Fruit fly (Drosophila melanogaster): ENCODE measurements around the gene CG2993.

The CG2993 gene

DNA sequence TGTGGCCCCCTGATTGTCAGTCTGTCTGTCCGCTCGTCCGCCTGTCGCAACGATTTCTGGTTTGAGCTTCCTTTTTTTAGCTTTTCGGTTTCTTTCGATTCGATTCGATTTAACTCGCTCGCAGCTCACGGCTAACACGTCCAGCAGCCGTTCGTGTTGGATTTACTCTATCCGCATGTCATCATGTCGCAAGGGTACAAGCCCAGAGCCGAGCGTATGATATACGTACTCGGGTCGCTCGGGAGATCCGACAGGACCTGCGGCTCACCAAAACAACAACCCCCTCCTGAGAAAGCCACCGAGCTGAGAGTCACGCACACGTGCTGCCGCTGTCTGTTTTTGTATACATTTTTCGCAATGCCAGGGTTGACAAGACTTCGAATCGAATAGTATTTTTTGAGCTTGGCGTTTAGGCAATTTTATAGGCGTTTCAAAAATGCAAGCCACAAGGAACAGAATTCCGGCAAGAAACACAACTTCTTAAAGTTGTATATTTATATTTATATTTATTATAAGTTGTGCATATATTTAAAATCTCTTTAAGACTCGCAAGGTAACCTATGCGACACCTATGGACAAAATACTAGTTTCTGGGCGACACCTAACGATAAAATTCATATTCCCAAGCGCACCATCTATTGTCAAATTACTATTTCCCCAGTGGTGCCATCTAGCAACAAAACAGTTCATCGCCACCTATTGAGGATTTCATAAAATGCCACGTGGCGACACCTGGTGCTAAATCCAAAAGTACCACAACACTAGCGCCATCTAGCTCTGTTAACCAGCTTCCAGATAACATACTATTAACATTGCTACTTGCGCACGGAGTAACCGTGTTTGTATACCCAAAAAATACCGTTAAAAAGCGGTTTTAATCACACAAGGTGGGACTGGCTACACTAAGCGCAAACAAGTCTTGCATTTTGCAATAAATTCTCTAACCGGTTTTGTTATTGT, at the start of gene CG2993, which contains the start of gene sgll:
Gene CG2993, minus strand, starts transcription at position 353 of the 960 bp plus-strand sequence.
Gene sgll, plus strand, starts transcription at position 871 of the 960 bp plus-strand sequence.
- peak; percentile 29 for TF ChIP-seq CG17801 (GFP tag; optimal IDR thresholded peaks at IDR 0.05; ENCODE audit: partially characterized antibody)

DNA sequence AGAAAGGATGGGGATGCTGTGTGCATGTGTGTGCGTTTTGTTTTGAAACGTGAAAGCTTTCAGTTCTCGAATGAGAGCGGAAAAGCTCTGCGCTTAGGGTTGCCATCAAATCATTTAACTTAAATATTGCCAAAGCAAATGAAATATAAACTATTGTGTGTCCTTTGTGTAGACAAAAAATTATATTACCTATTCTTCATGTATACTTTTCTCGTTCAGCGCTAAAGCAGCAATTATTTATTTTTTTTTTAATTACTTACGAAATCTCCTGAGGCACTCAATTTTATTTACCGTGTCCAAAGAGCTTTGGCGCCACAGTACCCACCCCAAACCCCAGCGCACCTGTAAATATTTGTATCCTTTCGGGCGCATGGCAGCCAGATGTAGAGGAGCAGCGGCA, 11.7 kb upstream of the CG2993 start:
- TF ChIP-seq CG17801 (GFP tag; optimal IDR thresholded peaks at IDR 0.05; ENCODE audit: partially characterized antibody) = no peak

DNA sequence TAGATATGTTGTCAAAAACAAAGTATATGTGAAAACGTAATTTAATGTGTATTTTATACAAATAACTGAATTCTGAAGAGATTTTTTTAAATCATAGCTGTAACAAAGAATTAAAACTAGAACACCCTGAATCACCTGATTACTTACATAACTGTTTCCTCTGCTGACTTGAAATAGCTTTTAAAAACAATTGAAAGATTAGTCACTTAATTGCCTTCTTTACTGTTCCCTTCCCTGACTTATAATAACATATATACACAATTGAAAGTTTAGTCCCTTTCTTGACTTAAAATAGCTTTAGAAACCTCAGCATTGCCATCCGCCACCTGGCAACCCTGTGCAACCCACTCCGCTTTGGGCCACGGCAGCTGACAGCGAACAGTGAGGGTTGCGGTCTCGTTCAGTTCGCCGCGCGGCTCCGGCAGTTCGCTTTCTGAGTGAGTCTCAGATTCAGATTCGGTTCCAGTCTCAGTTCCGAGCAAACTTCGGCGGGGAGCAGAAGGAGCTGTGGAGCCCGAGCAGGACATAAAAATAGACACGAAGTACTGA, 4.2 kb upstream of the CG2993 start, which contains the start of gene CG34384:
Gene CG34384, plus strand, starts transcription at position 381 of the 549 bp plus-strand sequence.
- TF ChIP-seq CG17801 (GFP tag; optimal IDR thresholded peaks at IDR 0.05; ENCODE audit: partially characterized antibody) = no peak

DNA sequence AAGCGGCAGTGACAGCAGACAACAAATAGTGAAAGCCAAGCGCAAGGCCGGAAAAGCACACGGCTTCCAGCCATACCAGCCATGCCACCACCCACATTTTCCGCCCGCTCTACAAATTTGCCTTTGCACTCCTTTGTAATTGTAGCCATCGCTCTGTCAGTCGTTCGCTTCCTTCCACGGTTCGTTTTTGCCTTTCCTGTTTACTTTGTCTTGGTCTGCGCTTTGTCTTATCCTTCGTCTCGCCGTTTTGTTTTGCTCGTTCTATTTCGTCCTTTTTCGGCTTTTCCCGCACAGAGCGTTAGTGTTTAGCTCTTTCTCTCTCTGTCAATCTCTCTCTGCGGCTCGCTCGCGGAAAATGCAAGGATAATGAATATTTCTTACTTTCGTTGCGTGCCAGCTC, 3.7 kb upstream of the CG2993 start:
- TF ChIP-seq CG17801 (GFP tag; optimal IDR thresholded peaks at IDR 0.05; ENCODE audit: partially characterized antibody) = no peak

DNA sequence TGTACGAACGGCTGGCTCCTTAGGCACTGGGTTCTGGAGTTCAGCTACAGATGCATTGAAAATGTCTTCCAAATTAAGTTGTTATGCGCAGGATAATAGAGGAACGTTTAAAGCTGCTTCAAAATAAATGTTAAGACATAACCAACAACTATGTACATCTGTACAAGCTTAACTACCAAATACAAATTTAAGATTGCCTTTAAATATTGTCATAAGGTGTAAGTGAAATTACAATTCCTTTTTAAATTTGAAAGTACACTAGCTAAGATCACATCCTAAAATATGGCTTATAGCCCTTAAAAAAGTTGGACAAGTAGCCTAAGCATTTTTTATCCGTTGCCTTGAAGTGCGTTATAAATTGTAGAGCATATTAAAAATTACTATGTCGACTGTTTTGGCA, 1.7 kb upstream of the CG2993 start, which contains the start of gene CG31473:
Gene CG31473, plus strand, starts transcription at position 301 of the 400 bp plus-strand sequence.
- TF ChIP-seq CG17801 (GFP tag; optimal IDR thresholded peaks at IDR 0.05; ENCODE audit: partially characterized antibody) = no peak

DNA sequence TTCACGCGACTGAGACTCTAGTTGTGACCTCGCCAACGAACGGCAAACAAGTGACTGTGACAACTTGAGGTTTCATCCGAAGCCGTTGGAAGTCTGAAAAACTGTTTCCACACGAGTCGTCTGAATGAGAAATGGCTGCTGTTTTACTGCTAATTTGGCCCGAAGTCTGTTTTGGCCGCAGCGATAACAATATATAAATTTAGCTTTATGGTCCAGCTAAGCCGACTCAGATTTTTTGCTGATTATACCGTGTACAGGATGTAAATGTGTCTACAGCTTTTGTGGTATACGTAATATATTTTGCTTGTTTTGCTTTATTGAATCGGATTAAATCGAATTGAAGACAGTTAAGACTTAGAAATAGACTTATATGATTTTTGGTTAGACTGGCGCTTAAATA, 5.5 kb downstream of the CG2993 start, which contains the start of gene CG18268:
Gene CG18268, minus strand, starts transcription at position 101 of the 400 bp plus-strand sequence.
- no peak for TF ChIP-seq CG17801 (GFP tag; optimal IDR thresholded peaks at IDR 0.05; ENCODE audit: partially characterized antibody)

DNA sequence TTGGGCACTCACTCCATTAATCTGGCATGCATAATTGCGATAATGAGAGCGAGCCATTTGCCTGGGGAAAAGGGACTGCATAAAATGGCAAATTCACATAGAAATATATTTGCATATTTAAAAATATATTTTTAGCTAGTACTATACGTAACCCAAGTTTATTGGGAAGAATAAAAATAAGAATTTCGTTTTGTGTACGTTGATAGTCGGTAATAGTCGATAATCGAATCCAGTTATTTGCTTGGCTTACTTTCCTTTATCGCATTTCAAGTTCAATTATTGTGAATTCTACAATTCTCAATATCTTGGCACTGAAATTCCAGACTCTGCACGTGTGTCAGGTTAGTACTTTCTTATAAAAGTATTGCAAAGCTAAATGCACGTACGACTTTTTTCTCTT, 7.1 kb downstream of the CG2993 start, which contains the start of gene CG3014:
Gene CG3014, minus strand, starts transcription at position 101 of the 400 bp plus-strand sequence.
- no peak for TF ChIP-seq CG17801 (GFP tag; optimal IDR thresholded peaks at IDR 0.05; ENCODE audit: partially characterized antibody)

DNA sequence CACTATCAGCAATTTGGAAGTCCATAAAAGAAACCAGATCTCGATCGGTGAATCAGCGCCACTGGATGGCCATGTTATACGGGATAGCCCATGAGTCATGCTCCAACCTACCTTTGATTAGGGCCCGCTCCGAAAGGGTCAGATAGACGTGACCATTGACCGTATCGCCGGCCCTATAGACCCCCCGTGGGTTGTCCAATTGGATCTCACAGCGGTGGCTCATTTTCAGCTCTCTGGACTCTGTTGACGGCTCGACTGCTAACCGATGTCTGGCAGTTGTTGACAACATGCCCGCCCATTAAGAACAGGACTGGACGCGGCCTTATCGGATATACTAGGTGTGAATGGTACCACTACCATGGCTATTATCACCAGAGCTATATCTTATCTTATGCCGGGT, 11.3 kb downstream of the CG2993 start, which contains the start of gene CG18744:
Gene CG18744, minus strand, starts transcription at position 247 of the 400 bp plus-strand sequence.
- TF ChIP-seq CG17801 (GFP tag; optimal IDR thresholded peaks at IDR 0.05; ENCODE audit: partially characterized antibody) = no peak

DNA sequence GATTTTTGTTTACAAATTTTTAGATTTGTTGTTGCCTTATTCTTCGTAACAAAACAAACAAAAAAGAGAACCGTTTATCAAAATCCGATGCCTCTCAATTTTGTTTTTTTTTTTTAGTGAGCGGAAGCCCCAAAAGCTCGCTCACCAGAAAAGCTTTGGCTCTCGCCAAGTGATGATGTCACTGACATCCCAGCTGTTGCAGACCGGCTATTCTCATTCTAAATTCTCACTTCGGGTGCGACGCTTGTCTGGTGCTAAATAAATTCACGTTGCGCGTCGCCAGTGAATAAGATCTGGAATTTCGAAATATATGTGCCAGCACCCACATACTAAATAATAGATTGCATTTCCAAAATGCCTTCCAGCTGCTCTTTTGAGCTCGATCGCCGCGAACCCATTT, 16.0 kb downstream of the CG2993 start, which contains the start of gene CG2641:
Gene CG2641, plus strand, starts transcription at position 215 of the 400 bp plus-strand sequence.
- TF ChIP-seq CG17801 (GFP tag; optimal IDR thresholded peaks at IDR 0.05; ENCODE audit: partially characterized antibody) = peak; percentile 87

DNA sequence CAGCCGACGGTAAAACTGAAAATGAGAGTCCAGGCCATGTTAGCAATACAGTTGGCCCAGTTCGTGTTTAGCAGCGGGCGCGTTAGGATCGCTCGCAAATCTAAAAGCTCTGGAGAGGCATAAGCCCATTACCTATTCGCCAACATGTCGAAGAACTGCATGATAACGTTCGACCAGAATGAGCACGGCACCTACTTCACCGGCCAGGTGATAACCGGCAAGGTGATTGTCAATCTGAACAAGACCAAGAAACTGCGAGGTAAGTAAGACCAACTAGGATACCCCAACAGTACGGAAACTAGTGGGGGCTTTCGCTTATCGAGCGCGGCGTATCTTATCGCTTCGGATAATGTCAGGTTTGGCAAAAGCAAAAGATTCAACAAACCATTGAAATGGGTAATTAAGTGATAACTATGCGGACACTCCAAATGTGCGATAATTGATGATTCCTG, 19.2 kb downstream of the CG2993 start, which contains the start of gene CG10086:
Gene CG10086, plus strand, starts transcription at position 51 of the 452 bp plus-strand sequence.
- no peak for TF ChIP-seq CG17801 (GFP tag; optimal IDR thresholded peaks at IDR 0.05; ENCODE audit: partially characterized antibody)

DNA sequence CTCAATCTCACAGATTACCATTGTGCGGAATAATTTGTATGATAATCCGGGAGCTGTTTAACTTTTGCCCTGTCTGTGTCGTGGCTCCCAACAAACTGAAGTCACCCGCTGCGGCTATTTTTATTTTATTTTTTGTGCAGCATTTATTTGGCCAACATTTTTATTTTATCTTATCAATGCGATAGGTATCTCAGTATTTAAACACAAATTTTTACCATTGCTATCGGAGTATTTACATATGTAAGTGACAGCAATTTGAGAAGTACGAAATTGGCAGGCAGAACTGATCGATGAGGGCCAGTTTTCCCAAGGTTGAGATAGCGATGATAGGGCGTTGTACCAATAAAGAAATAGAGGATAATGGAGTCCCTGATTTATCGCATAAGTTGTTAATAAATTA, 19.7 kb downstream of the CG2993 start, which contains the start of gene CG18746:
Gene CG18746, minus strand, starts transcription at position 101 of the 400 bp plus-strand sequence.
- no peak for TF ChIP-seq CG17801 (GFP tag; optimal IDR thresholded peaks at IDR 0.05; ENCODE audit: partially characterized antibody)

DNA sequence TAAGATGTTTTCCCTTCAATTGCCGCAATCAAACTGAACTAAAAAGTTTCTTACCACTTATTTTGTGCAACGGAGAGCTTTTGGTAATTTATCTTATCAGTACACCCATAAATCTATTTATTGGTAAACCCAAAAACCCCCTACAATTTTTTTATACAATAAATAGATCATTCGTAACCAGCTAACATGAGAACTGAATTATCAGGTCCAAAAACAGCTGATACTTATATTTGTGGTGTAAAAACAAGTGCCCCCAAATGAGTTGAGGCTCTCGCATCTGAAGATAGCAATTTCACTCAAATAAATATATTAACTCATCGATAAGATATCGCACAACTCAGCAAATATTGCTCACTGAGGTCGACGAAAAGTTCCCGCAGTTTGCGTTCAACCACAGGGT, 21.9 kb downstream of the CG2993 start, which contains the start of gene CG18748:
Gene CG18748, minus strand, starts transcription at position 25 of the 400 bp plus-strand sequence.
- no peak for TF ChIP-seq CG17801 (GFP tag; optimal IDR thresholded peaks at IDR 0.05; ENCODE audit: partially characterized antibody)

DNA sequence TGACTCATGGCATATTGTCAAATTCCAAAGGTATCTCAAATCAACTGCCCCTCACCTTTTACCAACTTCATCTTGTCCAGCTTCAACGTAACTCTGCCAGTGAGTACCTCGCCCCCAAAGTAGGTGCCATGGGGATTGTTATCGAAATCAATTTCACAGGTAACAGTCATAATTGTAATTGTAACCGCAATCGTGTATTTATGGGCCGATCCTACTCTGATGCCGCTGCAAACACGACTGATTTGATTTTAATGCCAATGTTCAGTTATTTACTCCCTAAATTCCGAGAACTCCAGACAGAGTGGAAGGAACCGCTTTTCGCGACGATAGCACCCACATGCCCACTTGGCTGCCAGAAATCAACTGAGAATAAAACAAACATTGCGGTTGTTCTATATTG, 24.0 kb downstream of the CG2993 start, which contains the start of gene CG18745:
Gene CG18745, minus strand, starts transcription at position 336 of the 400 bp plus-strand sequence.
- no peak for TF ChIP-seq CG17801 (GFP tag; optimal IDR thresholded peaks at IDR 0.05; ENCODE audit: partially characterized antibody)

DNA sequence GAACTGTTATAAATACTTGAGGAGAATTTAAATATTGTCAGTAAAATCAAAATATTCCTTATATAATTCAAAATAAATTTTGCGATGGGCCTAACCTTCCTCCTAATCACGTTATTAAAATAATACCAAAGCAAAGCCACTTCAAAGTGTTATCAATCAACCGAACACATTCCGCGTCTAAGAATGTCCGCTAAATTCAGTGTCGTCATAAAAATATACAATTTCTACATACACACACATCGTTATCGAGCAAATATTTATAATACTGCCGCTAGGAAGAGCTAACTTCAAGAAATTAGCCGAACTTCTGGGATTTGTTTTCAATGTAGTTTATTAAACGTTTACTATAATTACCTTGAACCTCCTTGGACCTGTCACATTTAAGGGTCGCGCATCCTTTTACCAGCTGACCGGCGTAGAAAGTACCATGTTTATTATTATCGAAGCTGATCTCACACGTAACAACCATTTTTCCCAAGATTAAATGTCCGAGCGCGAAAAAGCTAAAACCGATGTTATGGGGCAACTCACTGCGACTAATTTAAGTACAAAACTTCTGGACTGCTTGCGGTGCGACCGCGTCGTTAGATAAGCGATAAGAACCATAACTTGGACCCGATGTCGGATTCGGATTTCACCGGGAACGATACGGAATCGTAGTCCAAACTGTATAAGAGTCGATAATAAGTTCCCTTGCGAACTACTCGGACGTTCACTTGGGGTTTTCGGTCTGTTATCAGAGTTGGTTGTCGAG, 26.7 kb downstream of the CG2993 start, which contains the start of gene CG18747:
Gene CG18747, minus strand, starts transcription at position 514 of the 754 bp plus-strand sequence.
- no peak for TF ChIP-seq CG17801 (GFP tag; optimal IDR thresholded peaks at IDR 0.05; ENCODE audit: partially characterized antibody)
